Worm (Caenorhabditis elegans): Measurements from ENCODE around the gene R07G3.7.

DNA sequence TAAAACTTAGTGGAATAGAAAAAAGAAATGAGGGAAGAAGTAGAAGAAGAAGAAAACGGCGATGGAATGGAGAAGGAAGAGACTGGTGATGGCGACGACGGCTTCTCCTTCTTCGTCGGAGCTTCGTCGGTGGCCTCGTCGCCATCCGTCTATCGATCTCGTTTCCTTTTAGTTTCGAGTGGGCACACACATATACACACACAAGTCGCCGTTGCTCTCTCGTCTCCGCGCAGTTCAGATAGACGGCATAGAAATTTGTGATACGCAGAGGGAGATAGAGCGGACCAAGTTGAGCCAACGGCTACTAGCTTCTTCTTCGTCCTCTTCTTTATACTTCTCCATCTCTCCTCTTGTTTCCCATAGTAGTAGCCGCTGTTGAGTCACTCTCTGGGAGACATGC lies 20.3 kb downstream of the R07G3.7 start:
- TF ChIP-seq aly-1 (tag; optimal IDR thresholded peaks at IDR 0.05) (no peak), ama-1 (optimal IDR thresholded peaks at IDR 0.05) (no peak), flt-1 (GFP tag; IDR thresholded peaks at IDR 0.05) (no peak), ceh-36 (tag; optimal IDR thresholded peaks at IDR 0.05) (no peak), tbx-37 (GFP tag; conservative IDR thresholded peaks at IDR 0.05) (no peak), ceh-13 (GFP tag; optimal IDR thresholded peaks at IDR 0.05) (no peak), ets-7 (tag; optimal IDR thresholded peaks at IDR 0.05) (no peak), pes-1 (GFP tag; IDR thresholded peaks at IDR 0.05) (no peak), tbx-11 (GFP tag; IDR thresholded peaks at IDR 0.05) (no peak), F13C5.2 (tag; optimal IDR thresholded peaks at IDR 0.05) (no peak), B0310.2 (tag; optimal IDR thresholded peaks at IDR 0.05) (no peak), hmbx-1 (tag; optimal IDR thresholded peaks at IDR 0.05) (no peak), hnd-1 (tag; optimal IDR thresholded peaks at IDR 0.05) (no peak)
